Worm (Caenorhabditis elegans) whole organism, L3 larva: ENCODE measurements around the gene K09B11.4.

Experiments used
- ceh-16 ChIP-seq: sonication (generic microtip); optimal IDR thresholded peaks from 2 replicates; lab custom pipeline; 2017; ENCODE audit warnings: missing biosample characterization, missing genetic modification characterization
- fkh-2 ChIP-seq: fragments of 150-350 bp; optimal IDR thresholded peaks from 2 replicates; lab custom pipeline; 2014; ENCODE audit warnings: missing biosample characterization, missing genetic modification reagents, missing genetic modification characterization
- nfya-1 ChIP-seq: sonication (generic microtip); optimal IDR thresholded peaks from 2 replicates; lab custom pipeline; 2017; ENCODE audit warnings: missing genetic modification characterization, mild to moderate bottlenecking, missing compliant biosample characterization, antibody characterized with exemption, moderate library complexity; ENCODE audit not compliant: insufficient read depth
- nhr-67 ChIP-seq: fragments of 150-350 bp; optimal IDR thresholded peaks from 2 replicates; lab custom pipeline; 2014; ENCODE audit warnings: missing biosample characterization, missing genetic modification characterization

DNA sequence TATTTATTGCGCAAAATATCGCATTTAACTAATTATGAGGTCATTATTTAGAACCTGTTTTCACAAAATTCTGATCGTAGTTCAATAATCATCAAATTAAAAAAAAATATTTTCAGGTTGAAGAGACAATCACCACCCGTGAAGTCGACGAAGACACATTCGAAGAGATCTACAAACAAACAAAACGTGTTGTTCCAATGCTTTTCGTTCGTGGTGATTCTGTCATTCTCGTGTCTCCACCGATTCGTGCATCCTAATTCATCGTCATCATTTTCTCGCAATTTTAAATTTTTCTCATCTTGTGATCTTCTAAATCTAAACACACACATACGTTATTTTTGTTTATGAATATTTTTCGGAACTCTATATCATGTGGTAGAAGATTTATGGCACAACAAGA lies 40.6 kb upstream of the K09B11.4 start:
- peak; percentile 9 for TF ChIP-seq nfya-1 (tag; lab: Kevin White, UChicago)
- no peak for TF ChIP-seq nhr-67 (tag; lab: Kevin White, UChicago)
- no peak for TF ChIP-seq ceh-16 (tag; lab: Kevin White, UChicago)
- TF ChIP-seq fkh-2 (tag; lab: Kevin White, UChicago): no peak
